Fruit fly (Drosophila melanogaster): Measurements from ENCODE around the gene rst.

Gene rst

DNA sequence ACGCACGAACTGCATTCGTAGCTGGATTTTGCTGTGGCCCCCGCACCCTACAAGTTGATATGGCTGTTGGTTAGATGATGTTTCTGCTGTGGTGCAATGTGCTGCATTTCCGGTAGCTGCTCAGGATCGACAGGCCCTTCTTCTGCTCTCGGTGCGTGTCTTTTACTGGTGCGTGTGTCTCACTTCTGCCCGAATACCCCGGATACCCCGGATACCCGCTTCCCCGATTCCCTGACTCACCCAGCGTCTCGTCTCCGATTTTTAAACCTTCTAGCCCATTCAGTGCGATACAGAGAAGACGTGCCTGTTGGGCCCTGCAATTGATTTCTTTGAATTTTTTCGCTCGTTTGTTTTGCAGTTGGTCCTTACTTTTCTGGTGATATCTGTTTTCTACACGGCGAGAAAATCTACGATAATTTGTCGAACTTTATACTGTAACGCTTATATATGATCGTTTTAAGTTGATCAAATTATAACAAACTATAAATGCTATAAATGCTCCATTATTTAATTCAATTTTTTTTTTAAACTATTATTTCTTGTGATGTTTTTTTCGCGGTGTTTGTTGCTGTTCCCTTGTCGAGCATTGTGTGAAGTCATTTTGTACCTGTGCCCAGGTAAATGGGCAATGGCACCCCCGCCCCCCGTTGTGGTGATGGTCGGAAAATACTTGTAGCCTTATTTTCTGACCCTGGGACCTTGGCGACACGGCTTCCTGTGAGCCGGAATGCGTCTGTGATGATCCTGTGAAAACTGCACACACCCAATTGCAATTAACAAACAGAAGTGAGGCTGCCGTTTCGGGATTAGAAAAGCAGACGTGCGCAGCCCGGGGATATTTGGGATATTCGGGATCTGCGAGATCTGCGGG lies 11.5 kb upstream of the rst start (continued):
- TF ChIP-seq Lim3 (GFP tag; IDR thresholded peaks at IDR 0.05) (no peak), CG17328 (GFP tag; IDR thresholded peaks at IDR 0.05) (peak; percentile 64), CG8089 (GFP tag; optimal IDR thresholded peaks at IDR 0.05) (peak; percentile 1), dan (GFP tag; IDR thresholded peaks at IDR 0.05) (no peak), CG17829 (tag; optimal IDR thresholded peaks at IDR 0.05) (peak; percentile 84), knrl (GFP tag; IDR thresholded peaks at IDR 0.05; ENCODE audit: partially characterized antibody) (no peak), CG4360 (GFP tag; IDR thresholded peaks at IDR 0.05) (0 out of 2 replicates have a peak, but pooled peaks have one; percentile 33), cad (GFP tag; optimal IDR thresholded peaks at IDR 0.05) (no peak), vfl (GFP tag; optimal IDR thresholded peaks at IDR 0.05) (peak; percentile 30), lola (GFP tag; optimal IDR thresholded peaks at IDR 0.05) (peak in 1 of 3 experiments; percentile 87), CG11504 (tag; optimal IDR thresholded peaks at IDR 0.05) (no peak), BEAF-32 (GFP tag; optimal IDR thresholded peaks at IDR 0.05) (no peak), bowl (GFP tag; IDR thresholded peaks at IDR 0.05) (no peak), Ptx1 (GFP tag; IDR thresholded peaks at IDR 0.05) (no peak), run (tag; optimal IDR thresholded peaks at IDR 0.05) (no peak), chinmo (GFP tag; IDR thresholded peaks at IDR 0.05; ENCODE audit: partially characterized antibody) (no peak), B-H1 (GFP tag; IDR thresholded peaks at IDR 0.05) (no peak), CG5953 (GFP tag; IDR thresholded peaks at IDR 0.05) (no peak), pan (optimal IDR thresholded peaks at IDR 0.05) (no peak), pan (GFP tag; optimal IDR thresholded peaks at IDR 0.05 in 1 of 2, IDR thresholded peaks at IDR 0.05 in 1 of 2) (no peak), Ssrp (tag; optimal IDR thresholded peaks at IDR 0.05) (peak; percentile 27), CG34376 (GFP tag; optimal IDR thresholded peaks at IDR 0.05) (no peak), tap (tag; optimal IDR thresholded peaks at IDR 0.05) (no peak), sim (GFP tag; IDR thresholded peaks at IDR 0.05) (no peak), klu (GFP tag; IDR thresholded peaks at IDR 0.05) (no peak), Sox100B (GFP tag; optimal IDR thresholded peaks at IDR 0.05) (peak; percentile 4), NC2α (GFP tag; optimal IDR thresholded peaks at IDR 0.05) (no peak), CG3407 (GFP tag; optimal IDR thresholded peaks at IDR 0.05) (no peak), CG12769 (tag; optimal IDR thresholded peaks at IDR 0.05) (no peak), bab2 (GFP tag; optimal IDR thresholded peaks at IDR 0.05) (peak; percentile 30), CG12391 (tag; optimal IDR thresholded peaks at IDR 0.05) (peak; percentile 61), Awh (GFP tag; IDR thresholded peaks at IDR 0.05) (no peak), CG16863 (GFP tag; optimal IDR thresholded peaks at IDR 0.05) (peak; percentile 25), CG6854 (GFP tag; optimal IDR thresholded peaks at IDR 0.05) (no peak), Tbp (GFP tag; optimal IDR thresholded peaks at IDR 0.05) (no peak), slou (GFP tag; optimal IDR thresholded peaks at IDR 0.05) (no peak), Kr (GFP tag; optimal IDR thresholded peaks at IDR 0.05) (peak; percentile 75), CG13424 (tag; optimal IDR thresholded peaks at IDR 0.05) (no peak), corto (GFP tag; optimal IDR thresholded peaks at IDR 0.05) (peak; percentile 48), NC2β (GFP tag; optimal IDR thresholded peaks at IDR 0.05) (peak; percentile 33), lab (GFP tag; optimal IDR thresholded peaks at IDR 0.05) (no peak)

Data from whole organism, embryonic.